Worm (Caenorhabditis elegans): ENCODE measurements around the gene ZK593.3.

ce11 chrIV:10916134-10916533 is 646 bp downstream of the ZK593.3 start:
- TF ChIP-seq jun-1 (tag; optimal IDR thresholded peaks at IDR 0.05) (no peak), aly-2 (tag; optimal IDR thresholded peaks at IDR 0.05) (no peak), elt-2 (tag; optimal IDR thresholded peaks at IDR 0.05) (no peak), eor-1 (tag; optimal IDR thresholded peaks at IDR 0.05) (no peak), tbx-2 (tag; optimal IDR thresholded peaks at IDR 0.05) (no peak), unc-62 (GFP tag; optimal IDR thresholded peaks at IDR 0.05) (no peak), elt-3 (tag; optimal IDR thresholded peaks at IDR 0.05) (no peak), skn-1 (tag; optimal IDR thresholded peaks at IDR 0.05) (no peak), egl-27 (tag; optimal IDR thresholded peaks at IDR 0.05) (no peak), daf-12 (tag; optimal IDR thresholded peaks at IDR 0.05) (no peak), nhr-237 (tag; optimal IDR thresholded peaks at IDR 0.05) (no peak), nhr-12 (tag; optimal IDR thresholded peaks at IDR 0.05) (no peak), zag-1 (tag; optimal IDR thresholded peaks at IDR 0.05) (no peak), nhr-11 (tag; optimal IDR thresholded peaks at IDR 0.05) (no peak)
